Worm (Caenorhabditis elegans) whole organism, midembryonic: Measurements from ENCODE around the gene Y51H4A.938.
A peak's percentile ranks its signal among the peaks of the same experiment; 100 is the strongest.

ENCODE experiments used
- T22C8.4 ChIP-seq: fragments of 200-800 bp; sonication (Bioruptor generic); IDR thresholded peaks from 2 replicates; pipeline ENCODE4 v1.3.6; 2022; ENCODE audit warnings: missing genetic modification characterization, missing compliant biosample characterization
- flt-1 ChIP-seq: fragments of 200-800 bp; sonication (Bioruptor generic); IDR thresholded peaks from 2 replicates; pipeline ENCODE4 v1.3.6; 2022; ENCODE audit warnings: missing genetic modification characterization, missing compliant biosample characterization

DNA sequence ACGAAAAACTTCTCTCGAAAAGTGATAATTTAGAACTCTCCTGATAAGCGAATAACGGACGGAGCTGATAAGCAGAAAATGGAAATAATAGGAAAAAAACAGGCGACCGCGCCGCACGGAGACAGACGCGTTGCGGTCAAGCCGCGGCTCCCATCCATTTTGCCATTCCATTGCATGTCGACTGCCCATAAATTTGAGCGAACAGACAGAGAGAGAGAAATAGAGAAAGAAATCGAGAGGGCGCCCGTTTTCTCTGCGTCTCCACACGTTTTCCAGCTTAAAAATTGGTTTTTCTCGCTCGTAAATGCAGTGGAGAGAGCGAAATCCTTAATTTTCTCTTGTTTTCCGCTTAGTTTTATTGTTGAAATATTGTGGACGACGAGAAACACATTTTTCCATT, 20.9 kb downstream of the Y51H4A.938 start:
- TF ChIP-seq flt-1 (GFP tag; lab: Robert Waterston, UW) (0 out of 2 replicates have a peak, but pooled peaks have one; percentile 36), T22C8.4 (no peak)
